Fruit fly (Drosophila melanogaster) whole organism, prepupa: ENCODE results near the gene miple1.
A peak's percentile ranks its signal among the peaks of the same experiment; 100 is the strongest.

Experiments
- Blimp-1 ChIP-seq: fragments of 200-800 bp; sonication (Bioruptor generic); optimal IDR thresholded peaks from 3 replicates; lab custom pipeline; 2017; ENCODE audit warnings: missing biosample characterization, missing genetic modification characterization, mild to moderate bottlenecking, moderate library complexity, missing genetic modification reagents
- CG10669 ChIP-seq: fragments of 200-800 bp; sonication (Bioruptor generic); optimal IDR thresholded peaks from 3 replicates; lab custom pipeline; 2018; ENCODE audit warnings: missing biosample characterization, mild to moderate bottlenecking, missing genetic modification characterization, moderate library complexity
- CG11294 ChIP-seq: fragments of 200-800 bp; sonication (Bioruptor generic); IDR thresholded peaks from 2 replicates; pipeline ENCODE4 v1.3.6; 2022; ENCODE audit warnings: missing biosample characterization, missing genetic modification characterization
- CG15336 ChIP-seq: fragments of 200-800 bp; sonication (Bioruptor generic); IDR thresholded peaks from 2 replicates; pipeline ENCODE4 v1.3.6; 2022; ENCODE audit warnings: missing biosample characterization, missing genetic modification characterization
- CG1621 ChIP-seq: fragments of 200-800 bp; sonication (Bioruptor generic); optimal IDR thresholded peaks from 3 replicates; lab custom pipeline; 2018; ENCODE audit warnings: missing biosample characterization, mild to moderate bottlenecking, missing genetic modification characterization
- CG3032 ChIP-seq: fragments of 200-800 bp; optimal IDR thresholded peaks from 2 replicates; lab custom pipeline; 2019; ENCODE audit warnings: missing biosample characterization, mild to moderate bottlenecking, missing genetic modification characterization, moderate library complexity
- CG31627 ChIP-seq: fragments of 200-800 bp; sonication (Bioruptor generic); optimal IDR thresholded peaks from 3 replicates; lab custom pipeline; 2016; ENCODE audit warnings: missing biosample characterization, missing genetic modification characterization
- CG34406 ChIP-seq: fragments of 200-800 bp; sonication (Bioruptor generic); optimal IDR thresholded peaks from 3 replicates; lab custom pipeline; 2016; ENCODE audit warnings: missing biosample characterization, missing genetic modification characterization
- CG3919 ChIP-seq: fragments of 200-800 bp; sonication (Bioruptor generic); optimal IDR thresholded peaks from 3 replicates; lab custom pipeline; 2016; ENCODE audit warnings: missing biosample characterization, missing genetic modification characterization
- CG4318 ChIP-seq: fragments of 200-800 bp; sonication (Bioruptor generic); optimal IDR thresholded peaks from 3 replicates; lab custom pipeline; 2017; ENCODE audit warnings: missing biosample characterization, mild to moderate bottlenecking, missing genetic modification characterization
- CG6276 ChIP-seq: fragments of 200-800 bp; sonication (Bioruptor generic); optimal IDR thresholded peaks from 2 replicates; lab custom pipeline; 2017; ENCODE audit warnings: missing biosample characterization, mild to moderate bottlenecking, missing genetic modification characterization
- CG6792 ChIP-seq: fragments of 200-800 bp; sonication (Bioruptor generic); optimal IDR thresholded peaks from 3 replicates; lab custom pipeline; 2016; ENCODE audit warnings: missing biosample characterization, missing genetic modification characterization
- CG6854 ChIP-seq: fragments of 200-800 bp; sonication (Bioruptor generic); optimal IDR thresholded peaks from 2 replicates; lab custom pipeline; 2017; ENCODE audit warnings: missing biosample characterization, mild to moderate bottlenecking, missing genetic modification characterization
- CG8119 ChIP-seq: fragments of 200-800 bp; sonication (Bioruptor generic); IDR thresholded peaks from 3 replicates; pipeline ENCODE4 v1.3.6; 2022; ENCODE audit warnings: missing biosample characterization, missing genetic modification characterization
- CG8632 ChIP-seq: fragments of 200-800 bp; sonication (Bioruptor generic); optimal IDR thresholded peaks from 3 replicates; lab custom pipeline; 2016; ENCODE audit warnings: missing biosample characterization, missing genetic modification characterization
- CG9139 ChIP-seq: fragments of 200-800 bp; sonication (Bioruptor generic); optimal IDR thresholded peaks from 3 replicates; lab custom pipeline; 2017; ENCODE audit warnings: missing biosample characterization, mild to moderate bottlenecking, missing genetic modification characterization
- Eip78C ChIP-seq: fragments of 200-800 bp; sonication (Bioruptor generic); peaks from one replicate; lab custom pipeline; 2016; ENCODE audit warnings: missing biosample characterization, missing genetic modification characterization
- Eip93F ChIP-seq: fragments of 200-800 bp; sonication (Bioruptor generic); optimal IDR thresholded peaks from 2 replicates; lab custom pipeline; 2016; ENCODE audit warnings: missing biosample characterization, mild to moderate bottlenecking, missing genetic modification characterization
- Gug ChIP-seq: fragments of 200-800 bp; sonication (Bioruptor generic); IDR thresholded peaks from 2 replicates; pipeline ENCODE4 v1.3.6; 2022; ENCODE audit warnings: missing biosample characterization, missing genetic modification characterization
- Hr38 ChIP-seq: sonication (Bioruptor generic); optimal IDR thresholded peaks from 2 replicates; lab custom pipeline; 2016; ENCODE audit warnings: missing biosample characterization, missing genetic modification characterization
- Hr39 ChIP-seq: fragments of 200-800 bp; sonication (Bioruptor generic); optimal IDR thresholded peaks from 2 replicates; lab custom pipeline; 2016; ENCODE audit warnings: missing biosample characterization, missing genetic modification characterization
- Hr4 ChIP-seq: fragments of 200-800 bp; sonication (Bioruptor generic); optimal IDR thresholded peaks from 3 replicates; lab custom pipeline; 2016; ENCODE audit warnings: missing biosample characterization, missing genetic modification characterization
- Lpt ChIP-seq: fragments of 200-800 bp; sonication (Bioruptor generic); optimal IDR thresholded peaks from 3 replicates; lab custom pipeline; 2016; ENCODE audit warnings: missing biosample characterization, missing genetic modification characterization
- Smox ChIP-seq: fragments of 200-800 bp; sonication (Bioruptor generic); optimal IDR thresholded peaks from 3 replicates; lab custom pipeline; 2016; ENCODE audit warnings: missing biosample characterization, missing genetic modification characterization
- Sox102F ChIP-seq: fragments of 200-800 bp; sonication (Bioruptor generic); optimal IDR thresholded peaks from 2 replicates; lab custom pipeline; 2016; ENCODE audit warnings: missing biosample characterization, mild to moderate bottlenecking, missing genetic modification characterization
- Sox14 ChIP-seq: fragments of 200-800 bp; sonication (Bioruptor generic); optimal IDR thresholded peaks from 3 replicates; lab custom pipeline; 2016; ENCODE audit warnings: missing biosample characterization, missing genetic modification characterization
- Sox15 ChIP-seq: fragments of 200-800 bp; sonication (Bioruptor generic); optimal IDR thresholded peaks from 3 replicates; lab custom pipeline; 2016; ENCODE audit warnings: missing biosample characterization, missing genetic modification characterization
- achi ChIP-seq: fragments of 200-800 bp; sonication (Bioruptor generic); optimal IDR thresholded peaks from 3 replicates; lab custom pipeline; 2016; ENCODE audit warnings: missing biosample characterization, missing genetic modification characterization
- acj6 ChIP-seq: fragments of 200-800 bp; sonication (Bioruptor generic); optimal IDR thresholded peaks from 3 replicates; lab custom pipeline; 2016; ENCODE audit warnings: missing biosample characterization, missing genetic modification characterization
- dsx ChIP-seq: fragments of 200-800 bp; optimal IDR thresholded peaks from 3 replicates; lab custom pipeline; 2019; ENCODE audit warnings: missing biosample characterization, mild to moderate bottlenecking, missing genetic modification characterization, moderate library complexity; ENCODE audit not compliant: poor library complexity, severe bottlenecking
- eg ChIP-seq: fragments of 200-800 bp; sonication (Bioruptor generic); IDR thresholded peaks from 3 replicates; pipeline ENCODE4 v1.3.6; 2022; ENCODE audit warnings: missing biosample characterization, missing genetic modification characterization
- esn ChIP-seq: fragments of 200-800 bp; sonication (Bioruptor generic); optimal IDR thresholded peaks from 2 replicates; lab custom pipeline; 2016; ENCODE audit warnings: missing biosample characterization, mild to moderate bottlenecking, missing genetic modification characterization, moderate library complexity
- fd59A ChIP-seq: fragments of 200-800 bp; sonication (Bioruptor generic); optimal IDR thresholded peaks from 2 replicates; lab custom pipeline; 2017; ENCODE audit warnings: missing biosample characterization, mild to moderate bottlenecking, missing genetic modification characterization, missing genetic modification reagents
- fd85E ChIP-seq: fragments of 200-800 bp; sonication (Bioruptor generic); optimal IDR thresholded peaks from 3 replicates; lab custom pipeline; 2016; ENCODE audit warnings: missing biosample characterization, missing genetic modification characterization
- fkh ChIP-seq: fragments of 200-800 bp; sonication (Bioruptor generic); optimal IDR thresholded peaks from 3 replicates; lab custom pipeline; 2017; ENCODE audit warnings: missing biosample characterization, mild to moderate bottlenecking, missing genetic modification characterization, moderate library complexity
- net ChIP-seq: fragments of 200-800 bp; sonication (Bioruptor generic); optimal IDR thresholded peaks from 3 replicates; lab custom pipeline; 2016; ENCODE audit warnings: missing biosample characterization, missing genetic modification characterization
- salr ChIP-seq, 2 experiments: fragments of 200-800 bp; sonication (Bioruptor generic); optimal IDR thresholded peaks; 3 replicates each; lab custom pipeline; 2016 to 2018; ENCODE audit warnings: missing biosample characterization in 2 of 2, missing genetic modification characterization in 2 of 2, mild to moderate bottlenecking in 1 of 2
- spab ChIP-seq: fragments of 200-800 bp; sonication (Bioruptor generic); optimal IDR thresholded peaks from 2 replicates; lab custom pipeline; 2017; ENCODE audit warnings: missing biosample characterization, mild to moderate bottlenecking, missing genetic modification characterization, missing genetic modification reagents
- svp ChIP-seq: fragments of 200-800 bp; sonication (Bioruptor generic); peaks from one replicate; lab custom pipeline; 2016; ENCODE audit warnings: missing biosample characterization, missing genetic modification characterization
- topi ChIP-seq: fragments of 200-800 bp; sonication (Bioruptor generic); optimal IDR thresholded peaks from 3 replicates; lab custom pipeline; 2016; ENCODE audit warnings: missing biosample characterization, missing genetic modification characterization
- vri ChIP-seq: fragments of 200-800 bp; sonication (Bioruptor generic); optimal IDR thresholded peaks from 3 replicates; lab custom pipeline; 2016; ENCODE audit warnings: missing biosample characterization, mild to moderate bottlenecking, missing genetic modification characterization

The miple1 gene

DNA sequence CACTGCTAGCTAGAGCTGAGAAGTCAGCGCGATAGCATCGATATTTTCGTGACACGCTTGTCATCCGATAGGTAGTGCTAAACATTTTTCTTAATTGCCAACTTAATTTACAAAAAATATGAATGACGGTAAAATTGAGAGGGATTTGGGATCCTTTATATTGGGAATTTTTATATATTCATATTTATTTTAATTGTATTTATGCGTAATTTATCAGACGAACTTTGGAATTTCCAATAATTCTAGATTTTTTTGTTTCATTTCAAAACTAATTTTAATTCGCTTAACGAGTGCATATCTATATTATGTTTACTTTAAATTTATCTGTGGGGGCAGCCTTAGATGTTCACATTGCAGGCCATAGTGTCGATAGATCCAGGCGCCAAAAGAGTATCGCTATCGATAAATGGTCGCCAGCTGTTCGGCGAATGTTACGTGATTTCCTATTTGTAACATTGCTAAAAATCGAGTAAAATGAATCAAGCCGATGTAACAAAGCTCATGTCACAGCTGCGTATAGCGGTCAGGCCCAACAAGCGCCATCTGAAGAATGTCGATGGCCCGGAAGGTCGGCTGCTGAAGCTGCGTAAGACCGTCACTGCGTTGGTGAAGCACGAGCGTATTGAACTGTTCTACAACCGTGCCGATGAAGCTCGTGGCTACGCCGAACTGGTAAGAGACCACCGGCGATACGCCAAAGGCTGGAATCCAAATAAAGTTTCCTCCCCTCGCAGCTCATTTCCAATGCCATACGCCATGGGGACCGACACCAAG, 2.5 kb upstream of the miple1 start, which contains the start of the genes Tudor-SN and mRpL17 (continued):
- no peak for TF ChIP-seq Smox
- TF ChIP-seq Sox14: peak; percentile 16

DNA sequence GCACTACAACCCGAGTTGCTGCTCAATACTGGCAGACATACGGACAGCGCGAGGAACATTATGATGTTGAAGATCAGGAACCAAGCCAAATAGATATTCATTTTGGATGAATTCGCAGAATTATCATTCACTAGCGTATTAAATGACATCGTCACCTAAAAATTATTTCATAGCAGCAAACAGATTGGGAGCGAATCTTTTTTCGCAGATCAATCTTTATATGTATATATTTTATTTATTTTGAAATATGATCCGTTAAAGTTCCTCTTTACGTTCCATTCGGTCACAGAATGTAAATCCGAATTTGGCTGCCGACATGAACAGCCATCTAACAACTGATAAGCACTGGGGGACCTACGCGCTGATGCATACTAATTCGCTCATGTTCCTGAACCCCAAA, 1.3 kb upstream of the miple1 start, which contains the start of gene CG34263:
CG34263 (minus strand) TSS at position 101 of the 400 bp plus-strand sequence.
- TF ChIP-seq net (GFP tag; lab: Kevin White, UChicago) (no peak), CG8119 (GFP tag; lab: Robert Waterston, UW) (no peak), fkh (GFP tag; lab: Kevin White, UChicago) (no peak), fd59A (GFP tag; lab: Kevin White, UChicago) (no peak), Eip93F (GFP tag; lab: Kevin White, UChicago) (no peak), CG4318 (GFP tag; lab: Kevin White, UChicago) (no peak), fd85E (GFP tag; lab: Kevin White, UChicago) (no peak), salr (GFP tag; optimal IDR thresholded peaks at IDR 0.05; lab: Kevin White, UChicago) (no peak), Hr4 (GFP tag; lab: Kevin White, UChicago) (no peak), CG31627 (GFP tag; lab: Kevin White, UChicago) (no peak), Lpt (GFP tag; lab: Kevin White, UChicago) (no peak)

DNA sequence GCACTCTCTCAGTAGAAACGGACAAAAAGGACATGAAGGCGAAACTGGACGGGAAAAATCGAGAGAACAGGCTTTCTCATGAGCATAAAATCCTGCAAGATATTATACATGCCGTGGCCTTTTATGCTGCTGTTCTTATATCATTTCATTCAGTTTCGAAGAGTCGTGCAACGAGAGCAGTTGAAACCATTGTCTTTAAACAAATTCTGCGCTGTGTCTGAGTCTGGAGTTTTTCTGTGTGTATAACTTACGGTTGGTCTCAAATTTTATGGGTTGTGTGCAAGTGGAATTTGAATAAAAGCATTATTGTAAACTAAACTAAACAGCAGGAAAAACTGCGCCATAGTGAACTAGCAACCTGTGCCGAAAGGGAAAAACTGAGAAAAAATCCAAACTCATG, 519 bp downstream of the miple1 start:
- TF ChIP-seq CG6276 (GFP tag; lab: Kevin White, UChicago): no peak
- TF ChIP-seq eg (GFP tag; lab: Robert Waterston, UW): 0 out of 3 replicates have a peak, but pooled peaks have one; percentile 16
- no peak for TF ChIP-seq CG15336 (GFP tag; lab: Robert Waterston, UW)
- TF ChIP-seq Eip78C: peak; percentile 60

DNA sequence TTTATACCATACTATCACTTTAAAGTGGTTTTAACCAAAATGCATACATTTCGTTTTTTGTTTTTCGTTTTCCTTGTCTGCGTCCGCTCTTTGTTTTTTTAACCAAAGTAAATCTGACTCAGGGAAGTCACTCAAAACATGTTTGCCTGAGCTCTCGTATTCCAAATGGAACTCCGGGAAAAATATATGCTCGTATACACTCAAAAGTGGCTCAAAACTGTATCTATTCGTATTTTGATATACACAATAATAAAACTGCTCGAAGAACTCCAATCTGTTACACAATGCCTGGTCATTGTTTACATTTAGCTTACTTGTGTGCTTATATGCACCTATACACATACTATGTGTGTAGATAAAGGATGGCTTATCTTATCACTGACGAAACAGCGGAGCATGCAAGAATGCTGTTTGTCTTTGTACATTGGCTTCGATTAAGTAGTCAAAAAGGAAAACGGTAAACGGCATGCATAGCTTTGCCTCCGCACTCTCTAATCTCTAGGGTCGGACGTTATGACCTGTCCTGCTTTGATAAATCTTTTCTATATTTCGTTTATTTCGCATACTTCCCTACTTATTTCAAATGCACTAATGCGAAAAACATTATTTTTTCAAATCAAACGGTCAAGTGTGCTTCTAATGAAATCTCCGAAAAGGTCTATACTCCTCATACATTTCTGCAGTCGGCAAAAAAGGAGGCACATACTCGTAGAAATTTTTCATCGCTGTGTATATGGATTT, 3.8 kb downstream of the miple1 start, which contains the start of gene miple2:
miple2 (plus strand) TSS at position 441 of the 741 bp plus-strand sequence.
- TF ChIP-seq Sox102F (GFP tag; lab: Kevin White, UChicago): peak; percentile 64
- peak; percentile 57 for TF ChIP-seq spab
- TF ChIP-seq CG34406 (GFP tag; lab: Kevin White, UChicago): peak; percentile 7
- TF ChIP-seq Hr4 (GFP tag; lab: Kevin White, UChicago): peak; percentile 76
- no peak for TF ChIP-seq Sox15 (GFP tag; lab: Kevin White, UChicago)
- peak; percentile 50 for TF ChIP-seq net (GFP tag; lab: Kevin White, UChicago)
- peak in 1 of 2 experiments; percentile 78 for TF ChIP-seq salr (GFP tag; optimal IDR thresholded peaks at IDR 0.05; lab: Kevin White, UChicago)
- peak; percentile 69 for TF ChIP-seq achi (GFP tag; lab: Kevin White, UChicago)
- TF ChIP-seq vri (GFP tag; lab: Kevin White, UChicago): peak; percentile 90
- no peak for TF ChIP-seq svp (GFP tag; lab: Kevin White, UChicago)
- TF ChIP-seq Gug (GFP tag; lab: Robert Waterston, UW): no peak
- peak; percentile 48; the same call in 1 of the 2 replicates for TF ChIP-seq CG15336 (GFP tag; lab: Robert Waterston, UW)
- peak; percentile 59 for TF ChIP-seq CG8632 (GFP tag; lab: Kevin White, UChicago)
- peak; percentile 58 for TF ChIP-seq CG3919 (GFP tag; lab: Kevin White, UChicago)
- no peak for TF ChIP-seq CG9139 (GFP tag; lab: Kevin White, UChicago)
- peak; percentile 16 for TF ChIP-seq Blimp-1 (GFP tag; lab: Kevin White, UChicago)
- peak; percentile 97 for TF ChIP-seq fkh (GFP tag; lab: Kevin White, UChicago)
- no peak for TF ChIP-seq CG11294 (GFP tag; lab: Robert Waterston, UW)
- peak; percentile 11 for TF ChIP-seq dsx (GFP tag; lab: Kevin White, UChicago)
- TF ChIP-seq eg (GFP tag; lab: Robert Waterston, UW): peak; percentile 57; the same call in 2 of the 3 replicates
- TF ChIP-seq CG3032 (tag; lab: Kevin White, UChicago): peak; percentile 62
- TF ChIP-seq esn (GFP tag; lab: Kevin White, UChicago): peak; percentile 74
- no peak for TF ChIP-seq Hr38
- TF ChIP-seq CG6792: peak; percentile 62
- peak; percentile 64 for TF ChIP-seq topi
- peak; percentile 44; the same call in 2 of the 3 replicates for TF ChIP-seq CG8119 (GFP tag; lab: Robert Waterston, UW)
- TF ChIP-seq Hr39: peak; percentile 56
- peak; percentile 9 for TF ChIP-seq CG1621 (tag; lab: Kevin White, UChicago)
- TF ChIP-seq CG6276 (GFP tag; lab: Kevin White, UChicago): peak; percentile 61
- peak; percentile 12 for TF ChIP-seq CG6854 (GFP tag; lab: Kevin White, UChicago)
- TF ChIP-seq acj6 (GFP tag; lab: Kevin White, UChicago): peak; percentile 64
- TF ChIP-seq Eip78C: peak; percentile 93
- peak; percentile 66 for TF ChIP-seq CG10669
